Worm (Caenorhabditis elegans): Measurements from ENCODE around the gene K02F6.7.
"Not testable (repeated sequence)": the region's sequence is repeated elsewhere in the genome, so short reads cannot be mapped to it uniquely, and the experiment has no call there.

- TF ChIP-seq unc-62 (GFP tag; optimal IDR thresholded peaks at IDR 0.05); mdl-1 (tag; optimal IDR thresholded peaks at IDR 0.05); nhr-237 (tag; optimal IDR thresholded peaks at IDR 0.05); unc-39 (tag; optimal IDR thresholded peaks at IDR 0.05); mab-5 (tag; optimal IDR thresholded peaks at IDR 0.05); ceh-16 (tag; optimal IDR thresholded peaks at IDR 0.05); nhr-77 (tag; optimal IDR thresholded peaks at IDR 0.05); aly-2 (tag; optimal IDR thresholded peaks at IDR 0.05); elt-1 (tag; optimal IDR thresholded peaks at IDR 0.05); ceh-82 (tag; optimal IDR thresholded peaks at IDR 0.05); fos-1 (tag; optimal IDR thresholded peaks at IDR 0.05); zag-1 (tag; optimal IDR thresholded peaks at IDR 0.05); lin-39 (tag; optimal IDR thresholded peaks at IDR 0.05); lin-11 (tag; optimal IDR thresholded peaks at IDR 0.05): not testable (repeated sequence)
Measured at ce11 chrII:2553662-2554061, 16.0 kb upstream of the K02F6.7 start, which contains the start of gene K02F6.1.
